Worm (Caenorhabditis elegans) whole organism, L4/young adult: ENCODE results near the gene irld-48.

Experiments
- W03F9.2 ChIP-seq: fragments of 150-350 bp; optimal IDR thresholded peaks from 2 replicates; lab custom pipeline; 2014; ENCODE audit warnings: missing biosample characterization, missing genetic modification characterization
- dao-5 ChIP-seq: sonication (generic microtip); optimal IDR thresholded peaks from 2 replicates; lab custom pipeline; 2016; ENCODE audit warnings: missing genotype, missing genetic modification characterization, moderate library complexity, missing compliant biosample characterization
- him-1 ChIP-seq: sonication (generic microtip); optimal IDR thresholded peaks from 2 replicates; lab custom pipeline; 2016; ENCODE audit warnings: missing genotype, missing genetic modification reagents, missing genetic modification characterization, missing compliant biosample characterization

irld-48 gene

DNA sequence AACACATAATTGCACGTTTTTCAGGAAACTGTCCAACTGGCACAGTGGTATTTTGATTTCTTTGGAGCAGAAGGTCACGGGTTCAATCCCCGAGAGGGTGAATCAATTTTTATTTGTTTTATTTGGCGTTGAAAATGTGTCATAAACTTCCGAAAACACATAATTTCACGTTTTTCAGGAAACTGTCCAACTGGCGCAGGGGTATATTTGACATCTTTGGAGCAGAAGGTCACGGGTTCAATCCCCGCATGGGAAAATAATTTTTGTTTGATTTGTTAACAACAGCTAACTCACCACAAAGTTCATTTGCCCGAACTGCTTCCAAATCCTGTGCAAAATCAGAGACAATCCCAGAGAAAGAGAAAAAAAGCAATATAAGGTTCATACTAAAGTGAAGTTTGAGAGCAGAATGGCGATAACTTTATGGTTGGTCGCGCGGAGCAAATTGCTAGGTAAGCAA lies at the start of gene irld-48:
Gene irld-48 (plus strand): TSS at position 410 of the 460 bp plus-strand sequence.
- TF ChIP-seq dao-5 (tag; lab: Kevin White, UChicago) (no peak), him-1 (tag; lab: Kevin White, UChicago) (no peak), W03F9.2 (tag; lab: Kevin White, UChicago) (no peak)

DNA sequence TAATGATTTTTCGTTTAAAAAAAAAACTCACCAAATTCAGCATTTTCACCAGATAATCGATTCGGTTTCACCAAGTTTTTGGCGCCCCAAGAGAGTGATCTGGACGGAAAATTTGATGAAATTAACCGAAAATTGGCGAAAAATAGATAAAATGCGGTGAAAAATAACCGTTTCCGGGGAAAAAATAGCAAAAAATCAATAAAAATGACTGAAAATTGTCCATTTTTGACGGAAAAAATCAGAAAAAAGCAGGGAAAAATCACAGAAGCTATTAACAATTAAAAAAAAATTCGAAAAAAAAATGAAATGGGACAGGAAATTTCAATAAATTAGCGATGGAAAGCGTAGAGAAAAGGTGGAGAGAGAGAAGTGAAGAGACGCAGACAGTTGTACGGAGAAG lies 42.4 kb upstream of the irld-48 start, which contains the start of gene ubc-15:
Gene ubc-15 (minus strand): TSS at position 101 of the 400 bp plus-strand sequence.
- no peak for TF ChIP-seq W03F9.2 (tag; lab: Kevin White, UChicago)
- no peak for TF ChIP-seq him-1 (tag; lab: Kevin White, UChicago)
- no peak for TF ChIP-seq dao-5 (tag; lab: Kevin White, UChicago)

DNA sequence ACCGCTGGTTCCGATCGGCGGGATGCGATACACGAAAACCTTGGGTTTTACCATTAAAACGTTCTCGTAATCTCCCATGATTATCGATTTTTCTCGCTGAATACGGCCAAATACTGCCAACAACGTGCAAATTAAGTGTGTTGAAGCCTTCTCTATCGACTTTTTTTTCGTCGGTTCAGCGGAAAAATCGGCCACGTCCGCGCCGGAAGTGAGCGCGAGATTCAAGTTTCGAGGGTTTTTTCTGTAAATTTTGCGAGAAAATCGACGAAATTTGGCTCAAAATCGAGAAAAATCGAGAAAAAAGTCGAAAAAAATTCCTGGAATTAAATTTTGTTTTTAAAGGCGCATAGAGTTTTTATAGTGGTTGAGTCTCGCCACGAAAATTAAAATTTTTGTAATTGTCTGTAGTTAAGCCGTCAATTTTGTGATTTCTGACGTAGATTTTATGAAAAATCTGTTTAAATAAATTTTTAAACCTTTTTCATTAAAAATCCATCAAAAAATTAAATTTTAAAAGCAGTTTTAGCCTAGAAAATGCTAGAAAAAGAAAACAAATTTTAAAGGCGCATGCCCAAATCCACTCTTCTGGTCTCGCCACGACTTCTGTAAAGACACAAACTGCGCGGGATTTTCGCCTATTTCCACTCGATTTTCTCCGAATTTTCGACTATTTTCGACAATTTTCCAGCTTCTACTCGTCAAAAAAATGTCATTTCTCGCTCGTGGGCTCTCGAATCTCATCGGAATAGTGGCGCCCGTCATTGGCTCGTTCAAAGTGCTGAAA lies 36.6 kb upstream of the irld-48 start, which contains the start of the genes ncap-1 and Y110A2AR.1:
Gene ncap-1 (minus strand): TSS at position 241 of the 784 bp plus-strand sequence.
Gene Y110A2AR.1 (plus strand): TSS at position 637 of the 784 bp plus-strand sequence.
- TF ChIP-seq dao-5 (tag; lab: Kevin White, UChicago): no peak
- TF ChIP-seq W03F9.2 (tag; lab: Kevin White, UChicago): peak; percentile 36
- no peak for TF ChIP-seq him-1 (tag; lab: Kevin White, UChicago)

DNA sequence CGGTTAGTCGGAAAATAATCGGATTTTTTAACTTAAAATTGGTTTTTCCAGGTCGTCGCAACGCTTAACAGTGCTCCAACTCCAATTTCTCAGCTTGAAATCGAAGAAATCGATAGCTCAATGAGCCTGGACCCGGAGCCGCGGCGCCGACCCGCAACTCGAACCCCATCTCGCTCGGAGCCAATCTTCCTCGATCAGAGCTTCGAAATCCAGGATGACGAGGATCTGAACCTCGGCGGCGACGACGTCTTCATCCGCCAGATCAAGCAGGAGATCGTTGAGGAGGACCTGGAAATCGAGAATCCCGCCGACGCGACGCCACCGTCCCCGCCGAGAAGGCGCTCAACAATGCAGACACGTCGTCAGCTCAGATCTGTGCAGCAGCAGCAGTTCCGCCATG lies 35.6 kb upstream of the irld-48 start:
- TF ChIP-seq him-1 (tag; lab: Kevin White, UChicago) (no peak), dao-5 (tag; lab: Kevin White, UChicago) (no peak), W03F9.2 (tag; lab: Kevin White, UChicago) (no peak)

DNA sequence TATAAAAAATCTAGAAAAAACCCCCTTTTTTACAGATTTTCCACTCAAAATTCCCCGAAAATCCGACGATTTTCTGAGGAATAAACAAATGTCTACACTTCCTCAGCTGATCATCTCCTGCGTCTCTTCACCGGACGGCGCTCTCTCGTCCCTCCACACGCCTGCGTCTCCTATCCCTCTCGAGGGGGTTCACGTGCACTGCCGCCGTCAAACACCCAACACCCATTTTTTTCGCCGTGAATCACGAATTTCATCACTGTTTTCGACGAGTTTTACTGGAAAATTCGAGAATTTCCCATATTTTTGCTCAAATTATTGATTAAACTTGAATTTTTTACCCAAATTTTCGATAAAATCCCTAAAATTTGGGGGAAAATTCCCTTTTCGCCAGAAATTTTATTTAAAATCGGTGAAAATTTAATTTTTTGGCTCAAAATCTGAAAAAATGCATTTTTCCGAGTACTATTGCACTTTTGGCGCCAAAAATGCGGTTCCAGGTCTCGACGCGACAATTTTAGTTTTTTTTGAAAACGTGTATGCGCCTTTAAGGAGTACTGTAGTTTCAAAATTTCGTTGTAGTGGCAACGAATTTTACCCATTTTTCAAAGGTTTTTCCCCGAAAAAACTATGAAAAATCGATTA lies 34.9 kb upstream of the irld-48 start:
- TF ChIP-seq W03F9.2 (tag; lab: Kevin White, UChicago): peak; percentile 4
- TF ChIP-seq him-1 (tag; lab: Kevin White, UChicago): no peak

DNA sequence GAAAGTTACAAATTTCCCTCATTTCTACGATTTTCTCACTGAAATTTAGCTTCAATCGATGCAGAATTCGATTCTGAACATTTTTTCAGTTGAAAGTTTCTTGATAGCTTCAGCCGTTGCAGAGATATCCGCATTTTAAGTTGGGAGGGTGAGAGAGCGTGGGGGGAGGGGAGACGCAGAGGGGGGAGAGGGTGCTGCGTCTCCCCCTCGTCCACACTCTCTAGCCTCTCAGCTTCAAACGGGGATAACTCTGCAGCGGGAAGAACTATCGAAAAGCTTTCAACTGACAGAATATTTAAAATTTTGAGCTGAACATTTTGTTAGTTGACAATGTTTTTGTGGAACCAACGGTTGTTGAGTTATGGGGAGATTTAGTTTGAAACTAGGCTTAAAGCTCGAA lies 34.0 kb upstream of the irld-48 start:
- TF ChIP-seq dao-5 (tag; lab: Kevin White, UChicago) (no peak), him-1 (tag; lab: Kevin White, UChicago) (no peak), W03F9.2 (tag; lab: Kevin White, UChicago) (no peak)

DNA sequence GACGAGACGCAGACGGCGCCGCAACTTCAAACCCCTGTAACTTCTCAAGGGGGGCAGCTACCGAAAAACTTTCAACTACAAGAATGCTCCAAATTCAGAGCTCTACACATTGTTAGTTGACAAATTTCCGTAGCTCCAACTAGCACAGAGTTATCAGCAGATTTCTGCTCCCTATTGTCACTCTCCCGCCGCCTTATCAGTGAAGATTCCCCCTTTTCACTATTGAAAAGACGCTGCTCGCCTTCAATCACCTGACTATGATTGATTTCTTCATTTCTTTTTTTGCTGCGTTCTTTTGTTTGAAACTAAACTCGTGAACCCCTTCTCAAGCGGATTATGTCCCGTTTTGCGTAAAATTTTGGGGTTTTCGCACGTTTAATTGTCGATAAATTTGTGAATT lies 33.5 kb upstream of the irld-48 start:
- TF ChIP-seq W03F9.2 (tag; lab: Kevin White, UChicago) (no peak), dao-5 (tag; lab: Kevin White, UChicago) (no peak), him-1 (tag; lab: Kevin White, UChicago) (no peak)

DNA sequence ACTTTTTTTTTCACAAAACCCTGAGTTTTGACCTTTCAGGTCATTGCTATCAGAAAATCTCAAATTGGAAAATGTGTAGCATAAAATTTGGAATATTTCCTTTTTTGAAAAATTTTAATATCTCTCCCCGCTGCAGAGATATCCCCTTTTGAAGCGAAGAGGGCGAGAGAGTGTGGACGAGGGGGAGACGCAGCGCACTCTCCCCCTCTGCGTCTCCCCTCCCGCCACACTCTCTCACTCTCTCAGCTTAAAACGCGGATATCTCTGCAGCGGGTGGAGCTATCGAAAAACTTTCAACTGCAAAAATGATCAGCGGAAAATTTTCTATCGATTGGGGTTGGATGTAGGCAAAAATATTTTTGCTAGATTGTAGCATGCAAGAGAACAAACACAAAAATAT lies 33.1 kb upstream of the irld-48 start:
- TF ChIP-seq W03F9.2 (tag; lab: Kevin White, UChicago) (no peak), dao-5 (tag; lab: Kevin White, UChicago) (no peak), him-1 (tag; lab: Kevin White, UChicago) (no peak)

DNA sequence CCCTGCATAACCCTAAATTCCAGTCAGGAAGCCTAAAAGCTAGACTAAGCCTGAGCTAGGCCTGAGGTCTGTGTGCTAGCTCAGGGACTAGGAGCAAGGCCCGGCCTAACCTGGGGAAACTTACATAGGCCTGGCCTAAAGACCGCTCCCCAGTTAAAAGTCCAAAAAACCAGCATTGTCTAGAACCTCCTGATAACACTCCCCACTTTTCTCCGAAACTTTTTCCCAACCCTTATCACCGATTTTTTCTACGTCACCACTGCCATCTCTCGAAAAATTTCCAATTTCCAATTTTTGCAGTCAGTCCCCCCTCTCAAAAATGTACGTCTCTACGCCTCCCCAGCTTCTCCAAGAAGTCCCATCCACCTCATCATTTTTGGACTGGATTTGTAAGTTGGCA lies 32.2 kb upstream of the irld-48 start, which contains the start of gene ZK355.2:
Gene ZK355.2 (plus strand): TSS at position 301 of the 400 bp plus-strand sequence.
- TF ChIP-seq dao-5 (tag; lab: Kevin White, UChicago): no peak
- no peak for TF ChIP-seq him-1 (tag; lab: Kevin White, UChicago)

DNA sequence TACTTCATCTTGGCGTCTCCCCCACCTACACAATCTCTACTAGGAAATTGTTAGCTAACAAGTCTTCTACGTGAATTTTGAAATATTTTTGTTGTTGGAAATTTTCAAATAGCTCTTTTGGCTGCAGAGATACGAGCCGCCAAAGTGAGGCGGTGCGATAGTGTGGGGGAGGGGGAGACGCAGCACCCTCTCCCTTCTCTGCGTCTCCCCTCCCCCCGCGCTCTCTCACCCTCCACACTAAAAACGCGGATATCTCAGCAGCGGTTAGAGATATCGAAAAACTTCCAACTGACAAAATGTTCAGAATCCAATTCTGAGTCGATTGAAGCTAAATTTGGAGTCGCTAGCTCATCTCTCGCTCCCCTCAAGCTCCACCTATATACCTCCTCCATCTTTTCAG lies 30.8 kb upstream of the irld-48 start:
- TF ChIP-seq W03F9.2 (tag; lab: Kevin White, UChicago) (no peak), dao-5 (tag; lab: Kevin White, UChicago) (no peak), him-1 (tag; lab: Kevin White, UChicago) (no peak)

DNA sequence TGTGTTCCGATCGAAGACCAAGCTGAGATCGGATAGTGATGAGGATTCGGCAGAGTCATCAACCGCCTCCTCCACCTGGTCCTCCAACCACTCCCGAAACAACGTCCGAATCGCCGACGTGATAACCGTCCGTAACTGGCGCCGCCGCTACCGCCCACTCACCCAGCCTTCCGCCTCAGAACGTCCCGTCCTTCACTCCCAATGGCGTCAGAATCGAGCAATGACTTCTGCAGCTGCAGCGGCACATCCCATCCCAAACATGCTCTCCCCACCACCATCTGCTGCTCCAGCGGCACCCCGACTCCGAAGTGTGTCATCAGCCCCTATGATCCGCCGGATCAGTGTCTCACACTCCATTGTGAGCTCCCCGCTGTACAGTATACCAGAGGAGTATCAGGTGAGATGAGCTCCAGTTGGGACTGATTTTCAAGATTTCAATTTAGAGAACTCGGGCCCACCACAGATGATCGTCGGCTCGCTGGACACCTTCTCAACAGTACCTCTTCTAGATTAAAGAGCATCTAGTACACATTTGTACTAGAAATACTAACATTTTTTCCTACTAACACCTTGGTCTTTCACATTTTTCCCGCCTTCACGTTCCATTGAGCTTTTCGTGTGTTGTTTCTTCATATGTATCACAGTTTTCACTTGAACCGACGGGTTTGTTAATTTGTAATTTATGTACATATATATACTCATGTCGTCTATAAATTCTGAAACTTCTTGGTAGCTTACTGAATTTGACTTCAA lies 29.9 kb upstream of the irld-48 start:
- TF ChIP-seq him-1 (tag; lab: Kevin White, UChicago): no peak
- TF ChIP-seq W03F9.2 (tag; lab: Kevin White, UChicago): no peak
- TF ChIP-seq dao-5 (tag; lab: Kevin White, UChicago): no peak

DNA sequence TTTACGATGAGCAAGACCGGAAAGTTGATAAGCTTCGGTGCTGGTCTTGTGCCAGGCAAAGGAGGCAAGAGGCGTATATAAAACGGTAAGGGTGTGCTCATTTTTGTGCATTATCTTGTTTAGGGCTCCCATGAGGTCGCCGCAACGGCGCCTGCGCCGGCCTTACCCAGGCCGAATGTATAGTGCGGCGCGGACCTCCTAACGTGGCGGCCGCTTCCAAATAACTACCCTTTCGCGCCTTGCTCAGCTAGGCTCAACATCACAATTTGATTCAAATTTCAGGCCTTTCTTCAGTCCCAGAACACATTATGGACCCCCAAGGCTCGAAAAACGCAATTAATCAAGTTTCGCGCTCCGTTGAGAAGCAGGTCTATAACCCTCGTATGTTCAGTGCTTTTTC lies 28.3 kb upstream of the irld-48 start, which contains the start of the genes ZK355.3 and ZK355.8:
Gene ZK355.3 (minus strand): TSS at position 101 of the 400 bp plus-strand sequence.
Gene ZK355.8 (plus strand): TSS at position 272 of the 400 bp plus-strand sequence.
- TF ChIP-seq dao-5 (tag; lab: Kevin White, UChicago) (no peak), him-1 (tag; lab: Kevin White, UChicago) (no peak), W03F9.2 (tag; lab: Kevin White, UChicago) (no peak)
